Fruit fly (Drosophila melanogaster) whole organism, embryonic: ENCODE measurements around the gene CG15894.

Experiments
- Abd-B ChIP-seq: fragments of 200-800 bp; sonication (Bioruptor generic); optimal IDR thresholded peaks from 2 replicates; lab custom pipeline; 2018; ENCODE audit warnings: missing biosample characterization, mild to moderate bottlenecking, missing genetic modification characterization, moderate library complexity
- Adf1 ChIP-seq: fragments of 200-800 bp; sonication (Bioruptor generic); IDR thresholded peaks from 2 replicates; pipeline ENCODE4 v1.3.6; 2022; ENCODE audit warnings: missing biosample characterization, missing genetic modification characterization
- CG10274 ChIP-seq: fragments of 200-800 bp; sonication (Bioruptor generic); optimal IDR thresholded peaks from 3 replicates; lab custom pipeline; 2017; ENCODE audit warnings: missing biosample characterization, mild to moderate bottlenecking, missing genetic modification characterization
- CG1233 ChIP-seq: fragments of 200-800 bp; sonication (Bioruptor generic); optimal IDR thresholded peaks from 4 replicates; lab custom pipeline; 2018; ENCODE audit warnings: missing biosample characterization, mild to moderate bottlenecking, missing genetic modification characterization
- CG13624 ChIP-seq: fragments of 200-800 bp; sonication (Bioruptor generic); optimal IDR thresholded peaks from 2 replicates; lab custom pipeline; 2016; ENCODE audit warnings: missing biosample characterization, missing genetic modification characterization
- CG15073 ChIP-seq: fragments of 200-800 bp; sonication (Bioruptor generic); optimal IDR thresholded peaks from 2 replicates; lab custom pipeline; 2016; ENCODE audit warnings: missing biosample characterization, missing genetic modification characterization
- CG1602 ChIP-seq: fragments of 200-800 bp; sonication (Bioruptor generic); optimal IDR thresholded peaks from 3 replicates; lab custom pipeline; 2016; ENCODE audit warnings: missing biosample characterization, missing genetic modification characterization
- CG1647 ChIP-seq: fragments of 200-800 bp; sonication (Bioruptor generic); optimal IDR thresholded peaks from 3 replicates; lab custom pipeline; 2016; ENCODE audit warnings: missing biosample characterization, missing genetic modification characterization
- CG17328 ChIP-seq: fragments of 200-800 bp; sonication (Bioruptor generic); IDR thresholded peaks from 2 replicates; pipeline ENCODE4 v1.3.6; 2022; ENCODE audit warnings: missing biosample characterization, missing genetic modification characterization
- CG17802 ChIP-seq: fragments of 200-800 bp; sonication (Bioruptor generic); optimal IDR thresholded peaks from 2 replicates; lab custom pipeline; 2018; ENCODE audit warnings: missing biosample characterization, mild to moderate bottlenecking, missing genetic modification characterization, moderate library complexity
- CG17912 ChIP-seq: fragments of 200-800 bp; sonication (Bioruptor generic); optimal IDR thresholded peaks from 2 replicates; lab custom pipeline; 2018; ENCODE audit warnings: missing biosample characterization, mild to moderate bottlenecking, missing genetic modification characterization
- CG30020 ChIP-seq: fragments of 200-800 bp; optimal IDR thresholded peaks from 2 replicates; lab custom pipeline; 2019; ENCODE audit warnings: missing biosample characterization, mild to moderate bottlenecking, missing genetic modification characterization, moderate library complexity
- CG31441 ChIP-seq: fragments of 200-800 bp; sonication (Bioruptor generic); IDR thresholded peaks from 2 replicates; pipeline ENCODE4 v1.3.6; 2022; ENCODE audit warnings: missing biosample characterization, missing genetic modification characterization
- CG3163 ChIP-seq: fragments of 200-800 bp; sonication (Bioruptor generic); optimal IDR thresholded peaks from 3 replicates; lab custom pipeline; 2016; ENCODE audit warnings: missing biosample characterization, missing genetic modification characterization
- CG34224 ChIP-seq: fragments of 200-800 bp; sonication (Bioruptor generic); IDR thresholded peaks from 3 replicates; pipeline ENCODE4 v1.3.6; 2022; ENCODE audit warnings: missing biosample characterization, missing genetic modification characterization; ENCODE audit not compliant: partially characterized antibody
- CG5953 ChIP-seq: fragments of 200-800 bp; sonication (Bioruptor generic); IDR thresholded peaks from 2 replicates; pipeline ENCODE4 v1.3.6; 2022; ENCODE audit warnings: missing biosample characterization, missing genetic modification characterization
- CG7556 ChIP-seq: fragments of 200-800 bp; sonication (Bioruptor generic); optimal IDR thresholded peaks from 2 replicates; lab custom pipeline; 2017; ENCODE audit warnings: missing biosample characterization, mild to moderate bottlenecking, missing genetic modification characterization
- CG8924 ChIP-seq: fragments of 200-800 bp; optimal IDR thresholded peaks from 3 replicates; lab custom pipeline; 2019; ENCODE audit warnings: missing biosample characterization, mild to moderate bottlenecking, missing genetic modification characterization, moderate library complexity
- Dll ChIP-seq: fragments of 200-800 bp; sonication (Bioruptor generic); IDR thresholded peaks from 4 replicates; pipeline ENCODE4 v1.3.6; 2022; ENCODE audit warnings: missing biosample characterization, missing genetic modification characterization; ENCODE audit not compliant: partially characterized antibody
- Dp ChIP-seq: fragments of 200-800 bp; sonication (Bioruptor generic); optimal IDR thresholded peaks from 2 replicates; lab custom pipeline; 2018; ENCODE audit warnings: missing biosample characterization, mild to moderate bottlenecking, missing genetic modification characterization, moderate library complexity
- Fer3 ChIP-seq: fragments of 200-800 bp; sonication (Bioruptor generic); optimal IDR thresholded peaks from 2 replicates; lab custom pipeline; 2018; ENCODE audit warnings: missing biosample characterization, mild to moderate bottlenecking, missing genetic modification characterization, moderate library complexity
- GATAe ChIP-seq: fragments of 200-800 bp; sonication (Bioruptor generic); conservative IDR thresholded peaks from 2 replicates; pipeline ENCODE4 v1.3.6; 2022; ENCODE audit warnings: missing biosample characterization, missing genetic modification characterization
- HLH3B ChIP-seq: fragments of 200-800 bp; sonication (Bioruptor generic); IDR thresholded peaks from 2 replicates; pipeline ENCODE4 v1.3.6; 2022; ENCODE audit warnings: missing biosample characterization, missing genetic modification characterization
- Med ChIP-seq: fragments of 200-800 bp; sonication (Bioruptor generic); peaks from one replicate; lab custom pipeline; 2016; ENCODE audit warnings: missing biosample characterization, missing genetic modification characterization, mild to moderate bottlenecking, inconsistent platforms, moderate library complexity
- Neu2 ChIP-seq: fragments of 200-800 bp; sonication (Bioruptor generic); optimal IDR thresholded peaks from 3 replicates; lab custom pipeline; 2016; ENCODE audit warnings: missing biosample characterization, missing genetic modification characterization, borderline replicate concordance
- Opbp ChIP-seq: fragments of 200-800 bp; sonication (Bioruptor generic); IDR thresholded peaks from 3 replicates; pipeline ENCODE4 v1.3.6; 2022; ENCODE audit warnings: missing biosample characterization, missing genetic modification characterization; ENCODE audit not compliant: partially characterized antibody
- Optix ChIP-seq: fragments of 200-800 bp; sonication (Bioruptor generic); IDR thresholded peaks from 3 replicates; pipeline ENCODE4 v1.3.6; 2022; ENCODE audit warnings: missing biosample characterization, missing genetic modification characterization
- Ptx1 ChIP-seq: fragments of 200-800 bp; sonication (Bioruptor generic); IDR thresholded peaks from 2 replicates; pipeline ENCODE4 v1.3.6; 2022; ENCODE audit warnings: missing biosample characterization, missing genetic modification characterization
- Side ChIP-seq: fragments of 200-800 bp; sonication (Bioruptor generic); optimal IDR thresholded peaks from 2 replicates; lab custom pipeline; 2016; ENCODE audit warnings: missing biosample characterization, missing genetic modification characterization
- Xbp1 ChIP-seq: fragments of 200-800 bp; sonication (Bioruptor generic); optimal IDR thresholded peaks from 3 replicates; lab custom pipeline; 2016; ENCODE audit warnings: missing biosample characterization, mild to moderate bottlenecking, missing genetic modification characterization
- ash1 ChIP-seq: fragments of 200-800 bp; sonication (Bioruptor generic); optimal IDR thresholded peaks from 2 replicates; lab custom pipeline; 2018; ENCODE audit warnings: missing biosample characterization, mild to moderate bottlenecking, missing genetic modification characterization
- az2 ChIP-seq: fragments of 200-800 bp; sonication (Bioruptor generic); optimal IDR thresholded peaks from 3 replicates; lab custom pipeline; 2016; ENCODE audit warnings: missing biosample characterization, missing genetic modification characterization
- bbx ChIP-seq: fragments of 200-800 bp; sonication (Bioruptor generic); IDR thresholded peaks from 2 replicates; pipeline ENCODE4 v1.3.6; 2022; ENCODE audit warnings: missing biosample characterization, missing genetic modification characterization; ENCODE audit not compliant: partially characterized antibody
- ci ChIP-seq: fragments of 200-800 bp; sonication (Bioruptor generic); IDR thresholded peaks from 3 replicates; pipeline ENCODE4 v1.3.6; 2022; ENCODE audit warnings: missing biosample characterization, missing genetic modification characterization
- ems ChIP-seq: fragments of 200-800 bp; sonication (Bioruptor generic); optimal IDR thresholded peaks from 3 replicates; lab custom pipeline; 2016; ENCODE audit warnings: missing biosample characterization, missing genetic modification characterization
- jigr1 ChIP-seq: fragments of 200-800 bp; sonication (Bioruptor generic); IDR thresholded peaks from 3 replicates; pipeline ENCODE4 v1.3.6; 2022; ENCODE audit warnings: missing biosample characterization, missing genetic modification characterization
- klu ChIP-seq: fragments of 200-800 bp; sonication (Bioruptor generic); IDR thresholded peaks from 2 replicates; pipeline ENCODE4 v1.3.6; 2022; ENCODE audit warnings: missing biosample characterization, missing genetic modification characterization
- kni ChIP-seq: fragments of 200-800 bp; sonication (Bioruptor generic); optimal IDR thresholded peaks from 3 replicates; lab custom pipeline; 2017; ENCODE audit warnings: mild to moderate bottlenecking, missing biosample characterization, missing genetic modification reagents, missing genetic modification characterization
- lab ChIP-seq: fragments of 200-800 bp; sonication (Bioruptor generic); optimal IDR thresholded peaks from 3 replicates; lab custom pipeline; 2017; ENCODE audit warnings: missing biosample characterization, missing genetic modification characterization, mild to moderate bottlenecking, moderate library complexity, missing genetic modification reagents
- pita ChIP-seq: fragments of 200-800 bp; sonication (Bioruptor generic); optimal IDR thresholded peaks from 2 replicates; lab custom pipeline; 2017; ENCODE audit warnings: missing biosample characterization, mild to moderate bottlenecking, missing genetic modification characterization
- pros ChIP-seq: fragments of 200-800 bp; sonication (Bioruptor generic); optimal IDR thresholded peaks from 3 replicates; lab custom pipeline; 2019; ENCODE audit warnings: missing biosample characterization, mild to moderate bottlenecking, missing genetic modification characterization, moderate library complexity
- seq ChIP-seq: fragments of 200-800 bp; sonication (Bioruptor generic); IDR thresholded peaks from 2 replicates; pipeline ENCODE4 v1.3.6; 2022; ENCODE audit warnings: missing biosample characterization, missing genetic modification characterization
- tin ChIP-seq: fragments of 200-800 bp; sonication (Bioruptor generic); optimal IDR thresholded peaks from 3 replicates; lab custom pipeline; 2016; ENCODE audit warnings: missing biosample characterization, missing genetic modification characterization
- unpg ChIP-seq: fragments of 200-800 bp; sonication (Bioruptor generic); optimal IDR thresholded peaks from 3 replicates; lab custom pipeline; 2018; ENCODE audit warnings: missing biosample characterization, mild to moderate bottlenecking, missing genetic modification characterization, moderate library complexity
- usp ChIP-seq: fragments of >200 bp; optimal IDR thresholded peaks from 2 replicates; lab custom pipeline; 2017; ENCODE audit warnings: missing biosample characterization, missing genetic modification characterization
- wor ChIP-seq: fragments of 200-800 bp; sonication (Bioruptor generic); IDR thresholded peaks from 2 replicates; pipeline ENCODE4 v1.3.6; 2022; ENCODE audit warnings: missing biosample characterization, missing genetic modification characterization
- zen ChIP-seq: fragments of 200-800 bp; sonication (Bioruptor generic); optimal IDR thresholded peaks from 3 replicates; lab custom pipeline; 2018; ENCODE audit warnings: missing biosample characterization, mild to moderate bottlenecking, missing genetic modification characterization, moderate library complexity
- zfh1 ChIP-seq: fragments of 200-800 bp; sonication (Bioruptor generic); IDR thresholded peaks from 3 replicates; pipeline ENCODE4 v1.3.6; 2022; ENCODE audit warnings: missing biosample characterization, missing genetic modification characterization

The CG15894 gene

dm6 chrX:6278879-6279628 is 30.0 kb upstream of the CG15894 start (continued):
- TF ChIP-seq CG34224 (GFP tag; lab: Robert Waterston, UW) (0 out of 3 replicates have a peak, but pooled peaks have one; percentile 12), CG1647 (GFP tag; lab: Kevin White, UChicago) (no peak), CG7556 (GFP tag; lab: Kevin White, UChicago) (peak; percentile 22), Opbp (peak; percentile 13; the same call in 1 of the 3 replicates), CG17328 (GFP tag; lab: Robert Waterston, UW) (no peak), Dll (peak; percentile 46; the same call in 2 of the 4 replicates), HLH3B (GFP tag; lab: Robert Waterston, UW) (0 out of 2 replicates have a peak, but pooled peaks have one; percentile 16), lab (GFP tag; lab: Kevin White, UChicago) (peak; percentile 45)

dm6 chrX:6279629-6280073 is 29.4 kb upstream of the CG15894 start, which contains the start of gene Ubi-p5E:
TSS of gene Ubi-p5E (minus strand) at chrX:6279647.
- TF ChIP-seq CG15073 (GFP tag; lab: Kevin White, UChicago) = no peak
- peak; percentile 18 for TF ChIP-seq Med (GFP tag; lab: Kevin White, UChicago)
- TF ChIP-seq Dp (GFP tag; lab: Kevin White, UChicago) = no peak
- TF ChIP-seq tin = no peak
- no peak for TF ChIP-seq ash1 (GFP tag; lab: Kevin White, UChicago)
- no peak for TF ChIP-seq usp (GFP tag; lab: Kevin White, UChicago)
- TF ChIP-seq ems = no peak
- TF ChIP-seq Abd-B (GFP tag; lab: Kevin White, UChicago) = no peak
- no peak for TF ChIP-seq Fer3
- TF ChIP-seq GATAe (GFP tag; lab: Robert Waterston, UW) = no peak
- TF ChIP-seq klu (GFP tag; lab: Robert Waterston, UW) = no peak
- no peak for TF ChIP-seq CG3163 (GFP tag; lab: Kevin White, UChicago)
- TF ChIP-seq wor = no peak
- TF ChIP-seq bbx = no peak
- no peak for TF ChIP-seq Optix (GFP tag; lab: Robert Waterston, UW)
- TF ChIP-seq pros (GFP tag; lab: Kevin White, UChicago) = peak; percentile 33
- peak; percentile 16 for TF ChIP-seq CG13624 (GFP tag; lab: Kevin White, UChicago)
- TF ChIP-seq CG1233 (GFP tag; lab: Kevin White, UChicago) = no peak
- TF ChIP-seq Adf1 (GFP tag; lab: Robert Waterston, UW) = no peak
- no peak for TF ChIP-seq jigr1 (GFP tag; lab: Robert Waterston, UW)
- no peak for TF ChIP-seq unpg (GFP tag; lab: Kevin White, UChicago)
- no peak for TF ChIP-seq Side
- no peak for TF ChIP-seq ci (GFP tag; lab: Robert Waterston, UW)
- TF ChIP-seq Xbp1 (GFP tag; lab: Kevin White, UChicago) = no peak
- no peak for TF ChIP-seq CG17912 (GFP tag; lab: Kevin White, UChicago)
- no peak for TF ChIP-seq Ptx1 (GFP tag; lab: Robert Waterston, UW)
- no peak for TF ChIP-seq pita
- TF ChIP-seq zfh1 (GFP tag; lab: Robert Waterston, UW) = no peak
- peak; percentile 87 for TF ChIP-seq CG30020
- TF ChIP-seq CG5953 (GFP tag; lab: Robert Waterston, UW) = no peak
- no peak for TF ChIP-seq Neu2 (GFP tag; lab: Kevin White, UChicago)
- TF ChIP-seq zen (tag; lab: Kevin White, UChicago) = peak; percentile 3
- no peak for TF ChIP-seq CG8924 (tag; lab: Kevin White, UChicago)
- no peak for TF ChIP-seq seq (GFP tag; lab: Robert Waterston, UW)
- TF ChIP-seq Opbp = no peak
- 0 out of 2 replicates have a peak, but pooled peaks have one; percentile 0 for TF ChIP-seq CG31441 (GFP tag; lab: Robert Waterston, UW)
- no peak for TF ChIP-seq CG1602 (GFP tag; lab: Kevin White, UChicago)
- TF ChIP-seq kni (GFP tag; lab: Kevin White, UChicago) = no peak
- TF ChIP-seq CG10274 (GFP tag; lab: Kevin White, UChicago) = no peak
- TF ChIP-seq CG17802 (tag; lab: Kevin White, UChicago) = no peak
- TF ChIP-seq az2 (GFP tag; lab: Kevin White, UChicago) = no peak
